Worm (Caenorhabditis elegans): ENCODE results near the gene W06G6.9.

The W06G6.9 gene

ce11 chrV:16646372-16646771 is at the start of gene W06G6.9:
W06G6.9 (minus strand) TSS chrV:16646472.
- TF ChIP-seq mab-5 (tag; optimal IDR thresholded peaks at IDR 0.05) (no peak), ZK546.5 (tag; optimal IDR thresholded peaks at IDR 0.05) (no peak), mdl-1 (tag; optimal IDR thresholded peaks at IDR 0.05) (no peak), fos-1 (tag; optimal IDR thresholded peaks at IDR 0.05) (no peak), ztf-4 (tag; optimal IDR thresholded peaks at IDR 0.05) (no peak), mbf-1 (tag; optimal IDR thresholded peaks at IDR 0.05) (no peak), ceh-82 (tag; optimal IDR thresholded peaks at IDR 0.05) (no peak), aly-2 (tag; optimal IDR thresholded peaks at IDR 0.05) (no peak), elt-3 (tag; optimal IDR thresholded peaks at IDR 0.05) (no peak), gmeb-1 (tag; optimal IDR thresholded peaks at IDR 0.05) (no peak), unc-62 (GFP tag; optimal IDR thresholded peaks at IDR 0.05) (no peak), lin-39 (tag; optimal IDR thresholded peaks at IDR 0.05) (no peak), dmd-4 (tag; optimal IDR thresholded peaks at IDR 0.05) (no peak), ceh-16 (tag; optimal IDR thresholded peaks at IDR 0.05) (no peak), nhr-237 (tag; optimal IDR thresholded peaks at IDR 0.05) (no peak), nhr-12 (tag; optimal IDR thresholded peaks at IDR 0.05) (no peak), egl-27 (tag; optimal IDR thresholded peaks at IDR 0.05) (no peak), unc-55 (GFP tag; optimal IDR thresholded peaks at IDR 0.05) (no peak), nhr-129 (tag; optimal IDR thresholded peaks at IDR 0.05) (no peak)

ce11 chrV:16695499-16695898 is 49.2 kb upstream of the W06G6.9 start:
- TF ChIP-seq ama-1 (optimal IDR thresholded peaks at IDR 0.05) (no peak), egl-27 (tag; optimal IDR thresholded peaks at IDR 0.05) (no peak), ztf-4 (tag; optimal IDR thresholded peaks at IDR 0.05) (no peak), nhr-11 (tag; optimal IDR thresholded peaks at IDR 0.05) (no peak), mbf-1 (tag; optimal IDR thresholded peaks at IDR 0.05) (no peak), nhr-10 (tag; optimal IDR thresholded peaks at IDR 0.05) (no peak), lin-13 (GFP tag; optimal IDR thresholded peaks at IDR 0.05) (no peak), C34F6.9 (tag; optimal IDR thresholded peaks at IDR 0.05) (no peak), unc-55 (GFP tag; optimal IDR thresholded peaks at IDR 0.05) (no peak), aly-2 (tag; optimal IDR thresholded peaks at IDR 0.05) (no peak), unc-39 (tag; optimal IDR thresholded peaks at IDR 0.05) (no peak), gmeb-1 (tag; optimal IDR thresholded peaks at IDR 0.05) (no peak), sem-4 (tag; optimal IDR thresholded peaks at IDR 0.05) (no peak), nhr-21 (tag; optimal IDR thresholded peaks at IDR 0.05) (no peak), peb-1 (tag; optimal IDR thresholded peaks at IDR 0.05) (no peak), fos-1 (tag; optimal IDR thresholded peaks at IDR 0.05) (no peak), F13H6.1 (tag; optimal IDR thresholded peaks at IDR 0.05) (no peak), ceh-82 (tag; optimal IDR thresholded peaks at IDR 0.05) (no peak), snpc-4 (tag; optimal IDR thresholded peaks at IDR 0.05) (no peak)

ce11 chrV:16694538-16694937 is 48.3 kb upstream of the W06G6.9 start, which contains the start of gene srz-101:
srz-101 (plus strand) TSS chrV:16694838.
- TF ChIP-seq peb-1 (tag; optimal IDR thresholded peaks at IDR 0.05) (no peak), skn-1 (tag; optimal IDR thresholded peaks at IDR 0.05) (no peak), elt-3 (tag; optimal IDR thresholded peaks at IDR 0.05) (no peak), ceh-82 (tag; optimal IDR thresholded peaks at IDR 0.05) (no peak), ZK546.5 (tag; optimal IDR thresholded peaks at IDR 0.05) (no peak), nhr-237 (tag; optimal IDR thresholded peaks at IDR 0.05) (no peak), Y55F3AM.14 (GFP tag; optimal IDR thresholded peaks at IDR 0.05) (no peak), alr-1 (tag; optimal IDR thresholded peaks at IDR 0.05) (no peak), snpc-4 (tag; optimal IDR thresholded peaks at IDR 0.05) (no peak), sem-4 (tag; optimal IDR thresholded peaks at IDR 0.05) (no peak), nhr-129 (tag; optimal IDR thresholded peaks at IDR 0.05) (no peak), unc-62 (GFP tag; optimal IDR thresholded peaks at IDR 0.05) (no peak), lsy-2 (tag; optimal IDR thresholded peaks at IDR 0.05) (no peak), ztf-11 (tag; optimal IDR thresholded peaks at IDR 0.05) (no peak), mab-5 (tag; optimal IDR thresholded peaks at IDR 0.05) (no peak)

ce11 chrV:16693732-16694131 is 47.5 kb upstream of the W06G6.9 start, which contains the start of gene srw-42:
srw-42 (minus strand) TSS chrV:16693832.
- no peak for TF ChIP-seq Y55F3AM.14 (GFP tag; optimal IDR thresholded peaks at IDR 0.05)
- TF ChIP-seq skn-1 (tag; optimal IDR thresholded peaks at IDR 0.05), result no peak
- TF ChIP-seq nhr-237 (tag; optimal IDR thresholded peaks at IDR 0.05), result no peak

- no peak for TF ChIP-seq unc-55 (GFP tag; optimal IDR thresholded peaks at IDR 0.05)
- TF ChIP-seq sma-3 (GFP tag; optimal IDR thresholded peaks at IDR 0.05), result no peak
- TF ChIP-seq ztf-11 (tag; optimal IDR thresholded peaks at IDR 0.05), result no peak
- TF ChIP-seq crh-2 (tag; optimal IDR thresholded peaks at IDR 0.05), result no peak
- TF ChIP-seq fos-1 (tag; optimal IDR thresholded peaks at IDR 0.05), result no peak
- TF ChIP-seq C34F6.9 (tag; optimal IDR thresholded peaks at IDR 0.05), result no peak
- no peak for TF ChIP-seq alr-1 (tag; optimal IDR thresholded peaks at IDR 0.05)
- TF ChIP-seq unc-39 (tag; optimal IDR thresholded peaks at IDR 0.05), result no peak
- no peak for TF ChIP-seq blmp-1 (tag; optimal IDR thresholded peaks at IDR 0.05; ENCODE audit: insufficient read depth)
- no peak for TF ChIP-seq snpc-4 (tag; optimal IDR thresholded peaks at IDR 0.05)
- no peak for TF ChIP-seq egl-27 (tag; optimal IDR thresholded peaks at IDR 0.05)
- TF ChIP-seq nhr-25 (tag; optimal IDR thresholded peaks at IDR 0.05), result no peak
- TF ChIP-seq ztf-1 (GFP tag; conservative IDR thresholded peaks at IDR 0.05), result no peak
- TF ChIP-seq mdl-1 (tag; optimal IDR thresholded peaks at IDR 0.05), result no peak
- TF ChIP-seq ceh-16 (tag; optimal IDR thresholded peaks at IDR 0.05), result no peak
- no peak for TF ChIP-seq aly-2 (tag; optimal IDR thresholded peaks at IDR 0.05)
Measured at ce11 chrV:16692988-16693387, 46.7 kb upstream of the W06G6.9 start.

Data from whole organism, L2 larva.